Fruit fly (Drosophila melanogaster): ENCODE data around the gene Sgsf.

DNA sequence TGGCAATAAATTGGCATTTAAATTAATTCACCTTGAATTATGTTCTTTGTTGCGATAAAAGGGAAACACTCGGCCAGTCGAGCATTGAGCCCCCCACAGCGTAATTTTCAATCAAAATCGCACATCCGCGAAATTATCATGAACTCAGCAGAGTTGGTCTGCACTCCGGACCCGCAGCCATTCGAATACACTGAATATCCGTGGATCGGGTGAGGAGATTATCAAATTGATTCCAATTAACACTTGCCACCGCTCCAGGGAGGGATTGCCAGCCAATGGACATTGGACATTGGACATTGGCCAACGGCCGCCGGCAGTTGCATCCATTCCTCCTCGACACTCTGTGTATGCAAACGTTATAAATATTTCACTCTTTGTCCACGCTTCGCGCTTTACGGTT, 33.9 kb upstream of the Sgsf start:
- no peak for TF ChIP-seq CG8478 (optimal IDR thresholded peaks at IDR 0.05)
- TF ChIP-seq CTCF (optimal IDR thresholded peaks at IDR 0.05) = no peak
